Worm (Caenorhabditis elegans) whole organism, young adult: ENCODE data around the gene C01C10.2.

Source experiments
- B0019.2 ChIP-seq: fragments of 200-800 bp; sonication (Bioruptor generic); conservative IDR thresholded peaks from 2 replicates; pipeline ENCODE4 v1.3.6; 2022; ENCODE audit warnings: missing genetic modification reagents, missing genetic modification characterization, missing compliant biosample characterization
- B0035.1 ChIP-seq: sonication (generic microtip); optimal IDR thresholded peaks from 2 replicates; lab custom pipeline; 2016; ENCODE audit warnings: missing genetic modification characterization, mild to moderate bottlenecking, missing compliant biosample characterization, missing genotype, missing genetic modification reagents
- B0261.1 ChIP-seq: sonication (generic microtip); optimal IDR thresholded peaks from 2 replicates; lab custom pipeline; 2016; ENCODE audit warnings: mild to moderate bottlenecking, missing genetic modification characterization, moderate library complexity, missing compliant biosample characterization
- D2030.7 ChIP-seq: fragments of 200-800 bp; sonication (Bioruptor generic); IDR thresholded peaks from 2 replicates; pipeline ENCODE4 v1.3.6; 2022; ENCODE audit warnings: missing genetic modification reagents, missing genetic modification characterization, missing compliant biosample characterization
- F33H1.4 ChIP-seq: fragments of 200-800 bp; sonication (Bioruptor generic); IDR thresholded peaks from 2 replicates; pipeline ENCODE4 v1.3.6; 2022; ENCODE audit warnings: missing genetic modification reagents, missing genetic modification characterization, missing compliant biosample characterization
- F49E8.2 ChIP-seq: sonication (generic microtip); optimal IDR thresholded peaks from 3 replicates; lab custom pipeline; 2017; ENCODE audit warnings: missing genetic modification characterization, mild to moderate bottlenecking, missing compliant biosample characterization, antibody characterized with exemption, moderate library complexity; ENCODE audit not compliant: insufficient read depth
- F55B11.4 ChIP-seq: sonication (generic microtip); optimal IDR thresholded peaks from 2 replicates; lab custom pipeline; 2016; ENCODE audit warnings: missing compliant biosample characterization, missing genetic modification characterization, borderline replicate concordance; ENCODE audit not compliant: insufficient read depth
- F57A8.1 ChIP-seq: fragments of 200-800 bp; sonication (Bioruptor generic); optimal IDR thresholded peaks from 2 replicates; lab custom pipeline; 2018; ENCODE audit warnings: mild to moderate bottlenecking, missing genetic modification characterization, moderate library complexity, missing compliant biosample characterization
- Y95B8A.8 ChIP-seq: fragments of 200-800 bp; sonication (Bioruptor generic); IDR thresholded peaks from 2 replicates; pipeline ENCODE4 v1.3.6; 2022; ENCODE audit warnings: missing genetic modification reagents, missing genetic modification characterization, missing compliant biosample characterization
- ZK185.1 ChIP-seq: sonication (generic microtip); optimal IDR thresholded peaks from 2 replicates; lab custom pipeline; 2016; ENCODE audit warnings: mild to moderate bottlenecking, missing genetic modification characterization, missing compliant biosample characterization; ENCODE audit not compliant: poor library complexity, severe bottlenecking
- akir-1 ChIP-seq: fragments of 200-800 bp; sonication (Bioruptor generic); optimal IDR thresholded peaks from 2 replicates; lab custom pipeline; 2018; ENCODE audit warnings: mild to moderate bottlenecking, missing genetic modification characterization, moderate library complexity, missing compliant biosample characterization
- attf-5 ChIP-seq: fragments of 200-800 bp; sonication (Bioruptor generic); optimal IDR thresholded peaks from 2 replicates; lab custom pipeline; 2018; ENCODE audit warnings: mild to moderate bottlenecking, missing genetic modification characterization, missing compliant biosample characterization
- attf-6 ChIP-seq: fragments of 200-800 bp; sonication (Bioruptor generic); IDR thresholded peaks from 2 replicates; pipeline ENCODE4 v1.3.6; 2022; ENCODE audit warnings: missing genetic modification reagents, missing genetic modification characterization, missing compliant biosample characterization
- bed-1 ChIP-seq: fragments of 200-800 bp; sonication (Bioruptor generic); IDR thresholded peaks from 2 replicates; pipeline ENCODE4 v1.3.6; 2022; ENCODE audit warnings: missing genetic modification reagents, missing genetic modification characterization, missing compliant biosample characterization
- bed-2 ChIP-seq: fragments of 200-800 bp; sonication (Bioruptor generic); IDR thresholded peaks from 2 replicates; pipeline ENCODE4 v1.3.6; 2022; ENCODE audit warnings: missing genetic modification reagents, missing genetic modification characterization, missing compliant biosample characterization
- ceh-27 ChIP-seq: fragments of 200-800 bp; sonication (Bioruptor generic); optimal IDR thresholded peaks from 2 replicates; lab custom pipeline; 2018; ENCODE audit warnings: mild to moderate bottlenecking, missing genetic modification characterization, moderate library complexity, missing compliant biosample characterization
- dox-1 ChIP-seq: fragments of 200-800 bp; sonication (Bioruptor generic); IDR thresholded peaks from 2 replicates; pipeline ENCODE4 v1.3.6; 2022; ENCODE audit warnings: missing genetic modification reagents, missing genetic modification characterization, missing compliant biosample characterization
- egl-18 ChIP-seq: fragments of 200-800 bp; sonication (Bioruptor generic); IDR thresholded peaks from 2 replicates; pipeline ENCODE4 v1.3.6; 2022; ENCODE audit warnings: missing genetic modification reagents, missing genetic modification characterization, missing compliant biosample characterization
- ekl-4 ChIP-seq: fragments of 200-800 bp; sonication (Bioruptor generic); IDR thresholded peaks from 2 replicates; pipeline ENCODE4 v1.3.6; 2022; ENCODE audit warnings: missing genetic modification reagents, missing genetic modification characterization, missing compliant biosample characterization
- him-1 ChIP-seq: sonication (generic microtip); optimal IDR thresholded peaks from 2 replicates; lab custom pipeline; 2016; ENCODE audit warnings: missing genotype, missing genetic modification reagents, missing genetic modification characterization, missing compliant biosample characterization
- hlh-26 ChIP-seq: fragments of 200-800 bp; sonication (Bioruptor generic); conservative IDR thresholded peaks from 2 replicates; pipeline ENCODE4 v1.3.6; 2022; ENCODE audit warnings: missing genetic modification reagents, missing genetic modification characterization, missing compliant biosample characterization
- hmg-20 ChIP-seq: fragments of 200-800 bp; sonication (Bioruptor generic); IDR thresholded peaks from 2 replicates; pipeline ENCODE4 v1.3.6; 2022; ENCODE audit warnings: missing genetic modification reagents, missing genetic modification characterization, missing compliant biosample characterization
- let-526 ChIP-seq: fragments of 200-800 bp; sonication (Bioruptor generic); IDR thresholded peaks from 2 replicates; pipeline ENCODE4 v1.3.6; 2022; ENCODE audit warnings: missing genetic modification reagents, missing genetic modification characterization, missing compliant biosample characterization
- lin-40 ChIP-seq: sonication (generic microtip); optimal IDR thresholded peaks from 2 replicates; lab custom pipeline; 2016; ENCODE audit warnings: missing genetic modification characterization, mild to moderate bottlenecking, missing compliant biosample characterization, missing genotype, missing genetic modification reagents
- lsl-1 ChIP-seq: fragments of 200-800 bp; sonication (Bioruptor generic); optimal IDR thresholded peaks from 2 replicates; lab custom pipeline; 2018; ENCODE audit warnings: mild to moderate bottlenecking, missing genetic modification characterization, moderate library complexity, missing compliant biosample characterization
- madf-3 ChIP-seq: fragments of 200-800 bp; sonication (Bioruptor generic); IDR thresholded peaks from 2 replicates; pipeline ENCODE4 v1.3.6; 2022; ENCODE audit warnings: missing genetic modification reagents, missing genetic modification characterization, missing compliant biosample characterization
- madf-6 ChIP-seq: fragments of 200-800 bp; sonication (Bioruptor generic); IDR thresholded peaks from 2 replicates; pipeline ENCODE4 v1.3.6; 2022; ENCODE audit warnings: missing genetic modification reagents, missing genetic modification characterization, missing compliant biosample characterization
- mxl-1 ChIP-seq: sonication (generic microtip); optimal IDR thresholded peaks from 2 replicates; lab custom pipeline; 2016; ENCODE audit warnings: missing genetic modification characterization, missing compliant biosample characterization
- nhr-179 ChIP-seq: sonication (generic microtip); optimal IDR thresholded peaks from 2 replicates; lab custom pipeline; 2016; ENCODE audit warnings: mild to moderate bottlenecking, missing genetic modification characterization, missing compliant biosample characterization
- nhr-27 ChIP-seq: fragments of 200-800 bp; sonication (Bioruptor generic); optimal IDR thresholded peaks from 2 replicates; lab custom pipeline; 2018; ENCODE audit warnings: mild to moderate bottlenecking, missing genetic modification characterization, moderate library complexity, missing compliant biosample characterization
- rec-8 ChIP-seq, 2 experiments: sonication (generic microtip); optimal IDR thresholded peaks; 2 replicates each; lab custom pipeline; 2016; ENCODE audit warnings: mild to moderate bottlenecking in 2 of 2, missing genetic modification characterization in 2 of 2, missing genetic modification reagents in 2 of 2, missing genotype in 2 of 2, missing biosample characterization in 1 of 2, missing compliant biosample characterization in 1 of 2, moderate library complexity in 1 of 2
- repo-1 ChIP-seq: sonication (generic microtip); optimal IDR thresholded peaks from 2 replicates; lab custom pipeline; 2017; ENCODE audit warnings: mild to moderate bottlenecking, missing genetic modification characterization, missing compliant biosample characterization
- snpc-1.1 ChIP-seq: sonication (generic microtip); optimal IDR thresholded peaks from 2 replicates; lab custom pipeline; 2017; ENCODE audit warnings: missing genetic modification characterization, mild to moderate bottlenecking, missing compliant biosample characterization, antibody characterized with exemption, moderate library complexity, missing genotype, missing genetic modification reagents; ENCODE audit not compliant: insufficient read depth
- snpc-3.4 ChIP-seq: sonication (generic microtip); optimal IDR thresholded peaks from 2 replicates; lab custom pipeline; 2017; ENCODE audit warnings: missing genetic modification characterization, mild to moderate bottlenecking, missing compliant biosample characterization, antibody characterized with exemption, moderate library complexity, missing genotype, missing genetic modification reagents
- tlf-1 ChIP-seq: fragments of 200-800 bp; sonication (Bioruptor generic); optimal IDR thresholded peaks from 2 replicates; lab custom pipeline; 2018; ENCODE audit warnings: mild to moderate bottlenecking, missing genetic modification characterization, missing compliant biosample characterization
- unc-62 ChIP-seq: fragments of 150-350 bp; optimal IDR thresholded peaks from 2 replicates; lab custom pipeline; 2014; ENCODE audit warnings: missing biosample characterization, missing genetic modification reagents, missing genetic modification characterization
- zfh-2 ChIP-seq: fragments of 200-800 bp; sonication (Bioruptor generic); conservative IDR thresholded peaks from 2 replicates; pipeline ENCODE4 v1.3.6; 2022; ENCODE audit warnings: missing genetic modification reagents, missing genetic modification characterization, missing compliant biosample characterization
- ztf-28 ChIP-seq: fragments of 200-800 bp; sonication (Bioruptor generic); IDR thresholded peaks from 2 replicates; pipeline ENCODE4 v1.3.6; 2022; ENCODE audit warnings: missing genetic modification reagents, missing genetic modification characterization, missing compliant biosample characterization

The C01C10.2 gene

DNA sequence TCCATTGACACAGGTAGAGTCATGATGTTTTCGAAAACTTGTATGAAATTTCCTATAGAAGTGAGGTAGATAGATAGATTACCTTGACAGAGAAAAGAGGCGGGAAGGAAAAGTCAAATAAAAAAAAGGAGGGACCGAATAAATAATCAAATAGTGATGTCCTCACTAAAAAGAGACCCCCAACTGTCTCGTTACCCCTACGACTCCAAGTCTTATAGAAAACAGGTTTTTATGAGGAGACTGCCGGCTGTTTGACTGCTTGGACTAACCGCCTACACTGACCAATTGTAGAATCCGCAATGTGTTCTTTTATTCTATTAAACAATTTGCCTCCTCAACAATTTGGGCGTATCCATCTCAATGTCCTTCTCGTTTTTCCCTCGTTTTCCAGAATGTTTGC lies at the start of gene C01C10.2:
C01C10.2 (minus strand) TSS at position 170 of the 400 bp plus-strand sequence.
- TF ChIP-seq F33H1.4 (no peak), snpc-1.1 (tag; lab: Kevin White, UChicago) (no peak), him-1 (tag; lab: Kevin White, UChicago) (no peak), tlf-1 (GFP tag; lab: Kevin White, UChicago) (no peak), egl-18 (GFP tag; lab: Robert Waterston, UW) (no peak), lin-40 (no peak), ztf-28 (GFP tag; lab: Robert Waterston, UW) (no peak), repo-1 (tag; lab: Kevin White, UChicago) (no peak), dox-1 (no peak), mxl-1 (tag; lab: Kevin White, UChicago) (no peak), B0019.2 (GFP tag; lab: Robert Waterston, UW) (no peak), madf-6 (no peak)
- TF ChIP-seq, all 124 proteins: peak for 0

DNA sequence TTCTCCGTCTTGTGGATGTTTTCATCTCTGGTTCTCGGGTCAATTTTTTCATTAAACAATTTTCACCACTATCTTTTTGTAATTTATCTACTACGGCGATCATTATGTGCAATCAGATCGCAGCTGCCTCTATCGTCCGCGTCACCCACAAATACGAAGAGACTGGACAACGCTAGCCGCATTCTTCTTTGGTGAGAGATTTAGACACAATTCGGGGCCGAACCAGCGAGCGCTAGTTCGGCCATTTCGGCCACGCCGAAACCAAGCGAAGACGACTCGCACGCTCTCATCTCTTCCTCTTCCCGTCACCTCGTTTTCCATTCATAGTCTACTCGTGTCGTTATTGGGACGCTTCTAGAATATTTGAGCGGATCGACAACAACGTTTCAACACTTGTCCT lies 47.8 kb upstream of the C01C10.2 start, which contains the start of gene gly-12:
gly-12 (plus strand) TSS at position 117 of the 400 bp plus-strand sequence.
- TF ChIP-seq bed-2 (GFP tag; lab: Robert Waterston, UW): no peak
- no peak for TF ChIP-seq snpc-3.4 (tag; lab: Kevin White, UChicago)
- no peak for TF ChIP-seq hmg-20 (GFP tag; lab: Robert Waterston, UW)
- TF ChIP-seq zfh-2 (GFP tag; lab: Robert Waterston, UW): peak; percentile 74
- TF ChIP-seq B0261.1 (tag; lab: Kevin White, UChicago): no peak
- no peak for TF ChIP-seq Y95B8A.8 (GFP tag; lab: Robert Waterston, UW)
- no peak for TF ChIP-seq F49E8.2
- TF ChIP-seq D2030.7 (GFP tag; lab: Robert Waterston, UW): no peak
- TF ChIP-seq attf-5 (GFP tag; lab: Kevin White, UChicago): no peak
- peak; percentile 36 for TF ChIP-seq ceh-27

DNA sequence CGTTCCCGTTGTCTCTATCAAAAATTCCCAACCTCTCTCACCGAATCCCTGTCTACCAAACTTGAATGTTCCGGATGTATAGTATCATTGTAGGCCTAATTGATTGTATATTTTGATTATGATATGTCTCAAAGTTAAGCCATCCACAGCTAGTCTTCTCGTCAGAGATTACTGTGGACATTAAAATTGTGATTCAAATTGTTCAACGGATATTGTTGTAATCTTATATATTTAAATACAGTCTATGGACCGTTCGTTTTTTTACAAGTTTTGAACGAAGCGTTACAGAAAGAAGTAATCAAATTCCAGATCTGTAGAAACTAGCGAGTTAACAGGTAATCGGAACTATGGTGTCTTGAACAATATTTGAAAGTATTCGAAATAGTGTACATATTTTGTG lies 42.8 kb upstream of the C01C10.2 start, which contains the start of gene F48E3.9:
F48E3.9 (plus strand) TSS at position 301 of the 400 bp plus-strand sequence.
- TF ChIP-seq let-526 (GFP tag; lab: Robert Waterston, UW) (no peak), bed-1 (GFP tag; lab: Robert Waterston, UW) (no peak), nhr-179 (tag; lab: Kevin White, UChicago) (no peak), madf-3 (GFP tag; lab: Robert Waterston, UW) (no peak), lsl-1 (GFP tag; lab: Kevin White, UChicago) (no peak), rec-8 (tag; optimal IDR thresholded peaks at IDR 0.05; lab: Kevin White, UChicago) (no peak), nhr-27 (tag; lab: Kevin White, UChicago) (no peak), attf-6 (no peak), repo-1 (tag; lab: Kevin White, UChicago) (no peak), ekl-4 (GFP tag; lab: Robert Waterston, UW) (no peak)

DNA sequence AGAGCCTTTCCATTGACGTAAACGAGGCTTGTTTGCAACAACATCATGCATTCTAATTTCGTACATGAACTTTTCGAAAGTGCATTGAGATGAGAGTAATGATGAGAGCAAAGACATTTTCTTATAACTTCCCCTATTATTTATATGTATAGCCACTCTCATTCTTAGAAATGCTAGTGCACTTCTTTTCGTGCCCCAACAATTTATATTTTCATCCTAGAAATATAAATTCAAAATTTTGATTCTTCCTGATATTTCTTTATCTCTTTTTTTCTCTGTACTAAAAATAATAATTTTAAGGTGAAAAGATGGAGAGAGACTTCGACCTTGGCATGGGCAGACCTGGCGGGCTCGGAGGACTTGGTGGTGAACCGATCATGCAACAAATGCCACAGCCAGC lies 41.0 kb upstream of the C01C10.2 start, which contains the start of gene mek-1:
mek-1 (plus strand) TSS at position 301 of the 400 bp plus-strand sequence.
- TF ChIP-seq F55B11.4 (tag; lab: Kevin White, UChicago) (no peak), hlh-26 (GFP tag; lab: Robert Waterston, UW) (no peak), unc-62 (GFP tag; lab: Kevin White, UChicago) (no peak), akir-1 (no peak), zfh-2 (GFP tag; lab: Robert Waterston, UW) (no peak), ZK185.1 (tag; lab: Kevin White, UChicago) (no peak), B0035.1 (no peak), F57A8.1 (GFP tag; lab: Kevin White, UChicago) (no peak)
